Worm (Caenorhabditis elegans): ENCODE measurements around the gene sym-3.

ce11 chrX:5801156-5801592 lies 27.6 kb downstream of the sym-3 start:
- TF ChIP-seq aly-2 (tag; optimal IDR thresholded peaks at IDR 0.05) = no peak
- TF ChIP-seq ceh-16 (tag; optimal IDR thresholded peaks at IDR 0.05) = peak; percentile 70
- TF ChIP-seq snpc-4 (tag; optimal IDR thresholded peaks at IDR 0.05) = no peak
- peak; percentile 6 for TF ChIP-seq unc-62 (GFP tag; optimal IDR thresholded peaks at IDR 0.05)
- peak; percentile 60 for TF ChIP-seq ztf-11 (tag; optimal IDR thresholded peaks at IDR 0.05)
- peak; percentile 23 for TF ChIP-seq nhr-237 (tag; optimal IDR thresholded peaks at IDR 0.05)
- peak; percentile 92 for TF ChIP-seq egl-27 (tag; optimal IDR thresholded peaks at IDR 0.05)
- TF ChIP-seq crh-2 (tag; optimal IDR thresholded peaks at IDR 0.05) = peak; percentile 92
- peak; percentile 91 for TF ChIP-seq nhr-21 (tag; optimal IDR thresholded peaks at IDR 0.05)
- TF ChIP-seq peb-1 (tag; optimal IDR thresholded peaks at IDR 0.05) = no peak
- TF ChIP-seq F13H6.1 (tag; optimal IDR thresholded peaks at IDR 0.05) = peak; percentile 94
- TF ChIP-seq ztf-4 (tag; optimal IDR thresholded peaks at IDR 0.05) = peak; percentile 90
- peak; percentile 49 for TF ChIP-seq nhr-11 (tag; optimal IDR thresholded peaks at IDR 0.05)

Data from whole organism, L2 larva.